Worm (Caenorhabditis elegans): ENCODE measurements around the gene M02D8.7.

M02D8.7 gene

DNA sequence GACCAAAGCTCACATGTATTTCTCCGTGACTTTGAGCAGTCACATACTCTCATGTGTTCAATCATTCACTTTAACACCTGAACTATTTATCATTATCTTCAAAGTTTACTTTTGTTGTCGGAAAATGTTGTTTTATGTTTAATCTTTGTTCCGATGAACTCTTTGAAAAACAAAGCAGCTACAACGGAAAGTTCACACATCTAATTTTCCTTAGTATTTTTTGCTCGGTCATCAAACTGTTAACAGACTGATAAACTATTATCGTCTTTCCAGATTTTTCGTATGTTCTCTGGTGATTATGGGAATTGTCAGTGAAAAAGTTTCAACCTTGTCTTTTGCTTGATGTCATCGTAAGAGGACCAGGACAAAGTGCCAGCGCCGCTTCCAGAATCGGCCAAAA, 13.2 kb upstream of the M02D8.7 start:
- TF ChIP-seq nhr-80 (tag; optimal IDR thresholded peaks at IDR 0.05) = peak; percentile 14
- TF ChIP-seq zfh-2 (GFP tag; conservative IDR thresholded peaks at IDR 0.05) = no peak

DNA sequence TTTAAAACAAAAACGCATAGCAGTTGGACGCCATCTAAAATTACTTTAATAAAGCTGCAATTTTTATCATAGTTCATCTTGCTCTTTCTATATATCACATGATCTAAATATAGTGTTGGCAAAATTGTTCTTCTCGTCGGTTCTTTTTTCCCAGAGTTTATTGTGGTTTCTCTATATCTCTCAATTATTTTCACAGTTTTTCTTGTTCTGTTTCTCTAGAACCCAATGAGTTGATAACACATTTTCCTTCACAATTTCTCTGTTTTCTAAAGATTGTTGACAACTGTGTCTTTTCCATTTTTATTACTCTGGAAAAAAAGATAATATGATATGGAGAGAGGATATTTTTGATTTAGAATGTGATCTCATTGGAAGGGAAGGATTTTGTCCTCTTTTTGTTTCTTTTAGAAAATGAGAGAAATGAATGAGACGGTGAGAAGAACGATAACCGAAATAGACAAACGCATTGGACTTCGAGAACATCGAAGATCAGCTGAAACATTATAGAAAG, 11.5 kb upstream of the M02D8.7 start:
- TF ChIP-seq tbp1 (GFP tag; optimal IDR thresholded peaks at IDR 0.05) = no peak
- TF ChIP-seq tbx-9 (tag; optimal IDR thresholded peaks at IDR 0.05; ENCODE audit: borderline replicate concordance) = no peak
- TF ChIP-seq lin-40 (tag; optimal IDR thresholded peaks at IDR 0.05) = no peak
- TF ChIP-seq sptf-2 (GFP tag; optimal IDR thresholded peaks at IDR 0.05) = no peak
- no peak for TF ChIP-seq ekl-4 (GFP tag; IDR thresholded peaks at IDR 0.05)
- no peak for TF ChIP-seq F49E8.2 (tag; optimal IDR thresholded peaks at IDR 0.05; ENCODE audit: insufficient read depth)
- TF ChIP-seq B0035.1 (tag; optimal IDR thresholded peaks at IDR 0.05) = no peak
- no peak for TF ChIP-seq let-526 (GFP tag; IDR thresholded peaks at IDR 0.05)
- no peak for TF ChIP-seq hlh-26 (GFP tag; conservative IDR thresholded peaks at IDR 0.05)
- no peak for TF ChIP-seq dox-1 (GFP tag; IDR thresholded peaks at IDR 0.05)

- TF ChIP-seq lin-26 (GFP tag; IDR thresholded peaks at IDR 0.05) = 0 out of 2 replicates have a peak, but pooled peaks have one; percentile 37
- TF ChIP-seq rcor-1 (GFP tag; IDR thresholded peaks at IDR 0.05) = no peak
Observed at ce11 chrX:8752546-8752945, 9.8 kb upstream of the M02D8.7 start.

- no peak for TF ChIP-seq aptf-2 (GFP tag; conservative IDR thresholded peaks at IDR 0.05)
- no peak for TF ChIP-seq lin-54 (GFP tag; optimal IDR thresholded peaks at IDR 0.05)
- no peak for TF ChIP-seq mcd-1 (GFP tag; IDR thresholded peaks at IDR 0.05)
- no peak for TF ChIP-seq madf-3 (GFP tag; IDR thresholded peaks at IDR 0.05)
- no peak for TF ChIP-seq snpc-1.1 (tag; optimal IDR thresholded peaks at IDR 0.05; ENCODE audit: insufficient read depth)
- TF ChIP-seq nhr-27 (tag; optimal IDR thresholded peaks at IDR 0.05) = no peak
- no peak for TF ChIP-seq egl-44 (GFP tag; IDR thresholded peaks at IDR 0.05)
- TF ChIP-seq ama-1 (optimal IDR thresholded peaks at IDR 0.05) = no peak
- TF ChIP-seq ama-1 (GFP tag; optimal IDR thresholded peaks at IDR 0.05) = no peak
Observed at ce11 chrX:8750660-8751059, 7.9 kb upstream of the M02D8.7 start, which contains the start of gene asns-2. asns-2 (minus strand) TSS chrX:8750941.

DNA sequence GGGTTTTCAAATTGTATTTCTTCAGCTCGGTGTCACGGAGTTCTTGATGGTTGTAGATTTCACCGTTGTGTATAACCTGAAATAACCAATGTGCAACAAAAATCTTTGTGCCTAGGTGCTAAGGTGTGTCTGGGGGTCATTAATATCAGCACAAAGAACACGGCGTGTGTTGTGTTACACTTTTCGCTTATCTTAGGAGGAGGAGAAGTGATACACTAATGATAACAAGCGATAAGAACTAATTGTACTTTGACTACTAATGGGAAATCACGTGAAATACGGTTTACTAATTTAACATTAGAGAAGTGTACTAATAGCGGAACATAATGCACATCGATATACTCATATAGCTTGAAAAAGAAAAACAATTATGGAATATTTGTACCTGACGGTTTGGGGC, 7.4 kb upstream of the M02D8.7 start:
- TF ChIP-seq nhr-80 (tag; optimal IDR thresholded peaks at IDR 0.05) (peak; percentile 63), ama-1 (optimal IDR thresholded peaks at IDR 0.05) (no peak), ama-1 (GFP tag; optimal IDR thresholded peaks at IDR 0.05) (no peak), cebp-1 (GFP tag; IDR thresholded peaks at IDR 0.05) (no peak), cebp-1 (tag; optimal IDR thresholded peaks at IDR 0.05) (peak; percentile 4), D2030.7 (GFP tag; IDR thresholded peaks at IDR 0.05) (no peak), ceh-100 (GFP tag; IDR thresholded peaks at IDR 0.05) (no peak), egl-18 (GFP tag; IDR thresholded peaks at IDR 0.05) (no peak), snpc-1.1 (tag; optimal IDR thresholded peaks at IDR 0.05; ENCODE audit: insufficient read depth) (no peak), sdz-38 (tag; optimal IDR thresholded peaks at IDR 0.05) (no peak), Y67H2A.10 (GFP tag; conservative IDR thresholded peaks at IDR 0.05) (no peak), dpl-1 (GFP tag; optimal IDR thresholded peaks at IDR 0.05) (no peak)

DNA sequence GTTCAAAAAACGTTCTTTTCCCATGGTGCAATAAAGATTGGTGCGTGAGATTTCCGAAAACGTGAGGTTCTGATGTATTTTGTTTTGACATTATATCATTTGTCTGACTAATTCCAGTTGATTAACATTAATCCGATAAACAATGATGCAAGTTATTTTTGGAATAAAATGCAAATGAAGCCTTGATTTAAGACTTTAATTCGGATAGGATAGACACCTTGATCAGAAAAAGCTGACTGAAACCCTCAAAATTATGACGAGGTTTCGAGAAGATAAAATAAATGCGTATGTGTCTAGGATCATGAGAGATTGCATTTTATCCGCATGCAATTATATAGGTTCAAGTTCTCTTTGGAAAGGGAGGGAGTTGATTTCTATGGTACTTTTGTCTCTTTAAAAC, 2.7 kb upstream of the M02D8.7 start:
- TF ChIP-seq B0336.3 (GFP tag; IDR thresholded peaks at IDR 0.05) (no peak), Y67H2A.10 (GFP tag; conservative IDR thresholded peaks at IDR 0.05) (no peak), F37B4.10 (GFP tag; IDR thresholded peaks at IDR 0.05) (no peak), lsl-1 (GFP tag; optimal IDR thresholded peaks at IDR 0.05) (no peak), F57C9.4 (tag; optimal IDR thresholded peaks at IDR 0.05) (no peak), athp-1 (tag; optimal IDR thresholded peaks at IDR 0.05) (no peak), K12H6.12 (tag; optimal IDR thresholded peaks at IDR 0.05) (no peak), let-526 (GFP tag; IDR thresholded peaks at IDR 0.05) (no peak), zfh-2 (GFP tag; conservative IDR thresholded peaks at IDR 0.05) (no peak), ztf-26 (tag; optimal IDR thresholded peaks at IDR 0.05) (no peak), F22D6.2 (tag; optimal IDR thresholded peaks at IDR 0.05) (no peak), mxl-1 (tag; optimal IDR thresholded peaks at IDR 0.05) (no peak), zim-3 (tag; optimal IDR thresholded peaks at IDR 0.05) (no peak)

All from whole organism, young adult.